Fruit fly (Drosophila melanogaster): Measurements from ENCODE around the gene Cbp80.

Cbp80 gene

DNA sequence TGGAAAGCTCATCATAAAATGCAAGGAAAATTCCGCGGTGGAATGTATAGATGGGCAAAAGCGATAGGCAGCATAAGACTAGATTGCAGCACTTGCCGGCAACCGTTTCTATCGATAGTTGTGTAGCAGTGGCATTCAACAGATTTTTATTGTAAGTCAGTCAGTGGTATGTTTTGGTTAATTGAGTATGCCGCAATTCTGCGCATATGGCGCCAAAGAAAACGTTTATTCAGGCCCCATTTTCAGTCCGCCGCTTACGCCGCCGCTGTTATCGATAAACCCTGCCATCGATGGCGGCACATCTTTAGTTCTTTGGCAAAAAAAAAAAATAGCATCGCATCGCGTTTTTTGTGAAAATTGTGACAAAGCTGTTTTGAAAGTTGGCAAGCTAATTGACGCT, at the start of gene Cbp80, which contains the start of gene Torsin (continued):
- TF ChIP-seq Spps (tag; optimal IDR thresholded peaks at IDR 0.05), result no peak
- no peak for TF ChIP-seq CG8281 (tag; optimal IDR thresholded peaks at IDR 0.05)
- peak; percentile 43 for TF ChIP-seq MESR4 (GFP tag; optimal IDR thresholded peaks at IDR 0.05)
- TF ChIP-seq sd (tag; optimal IDR thresholded peaks at IDR 0.05), result peak; percentile 90
- no peak for TF ChIP-seq CG2202 (tag; optimal IDR thresholded peaks at IDR 0.05)
- TF ChIP-seq ash1 (GFP tag; optimal IDR thresholded peaks at IDR 0.05), result no peak
- TF ChIP-seq h (optimal IDR thresholded peaks at IDR 0.05), result no peak
- no peak for TF ChIP-seq pros (GFP tag; optimal IDR thresholded peaks at IDR 0.05)
- no peak for TF ChIP-seq Hmr (GFP tag; optimal IDR thresholded peaks at IDR 0.05)
- peak; percentile 91 for TF ChIP-seq hb (GFP tag; IDR thresholded peaks at IDR 0.05; ENCODE audit: partially characterized antibody)
- TF ChIP-seq lilli (GFP tag; optimal IDR thresholded peaks at IDR 0.05), result peak; percentile 30
- no peak for TF ChIP-seq Trl (optimal IDR thresholded peaks at IDR 0.05)
- peak; percentile 19 for TF ChIP-seq Trl (GFP tag; optimal IDR thresholded peaks at IDR 0.05)
- peak; percentile 91 for TF ChIP-seq Doc3 (GFP tag; IDR thresholded peaks at IDR 0.05; ENCODE audit: partially characterized antibody)
- no peak for TF ChIP-seq crc (GFP tag; optimal IDR thresholded peaks at IDR 0.05)
- TF ChIP-seq CG8388 (GFP tag; optimal IDR thresholded peaks at IDR 0.05), result no peak
- no peak for TF ChIP-seq dmrt11E (tag; optimal IDR thresholded peaks at IDR 0.05)
- TF ChIP-seq emc (GFP tag; optimal IDR thresholded peaks at IDR 0.05), result no peak
- no peak for TF ChIP-seq cas (GFP tag; IDR thresholded peaks at IDR 0.05)
- peak; percentile 79 for TF ChIP-seq hbn (GFP tag; IDR thresholded peaks at IDR 0.05; ENCODE audit: partially characterized antibody)
- TF ChIP-seq btn (GFP tag; optimal IDR thresholded peaks at IDR 0.05), result no peak
- peak; percentile 84; the same call in 2 of the 4 replicates for TF ChIP-seq chinmo (GFP tag; IDR thresholded peaks at IDR 0.05; ENCODE audit: partially characterized antibody)
- no peak for TF ChIP-seq Optix (GFP tag; IDR thresholded peaks at IDR 0.05)
- no peak for TF ChIP-seq ro (GFP tag; IDR thresholded peaks at IDR 0.05)
- TF ChIP-seq stc (GFP tag; IDR thresholded peaks at IDR 0.05), result no peak
- TF ChIP-seq CG7372 (GFP tag; IDR thresholded peaks at IDR 0.05), result no peak
- TF ChIP-seq CG2129 (GFP tag; IDR thresholded peaks at IDR 0.05; ENCODE audit: partially characterized antibody), result peak; percentile 67
- TF ChIP-seq Dref (GFP tag; IDR thresholded peaks at IDR 0.05), result peak; percentile 73
- TF ChIP-seq CG3847 (GFP tag; IDR thresholded peaks at IDR 0.05), result no peak
- TF ChIP-seq Ptx1 (GFP tag; IDR thresholded peaks at IDR 0.05), result no peak
- no peak for TF ChIP-seq onecut (GFP tag; IDR thresholded peaks at IDR 0.05)
- TF ChIP-seq dm (GFP tag; optimal IDR thresholded peaks at IDR 0.05), result peak; percentile 49
- TF ChIP-seq sens-2 (GFP tag; IDR thresholded peaks at IDR 0.05), result no peak
- TF ChIP-seq CG11695 (GFP tag; IDR thresholded peaks at IDR 0.05), result no peak
- peak; percentile 21; the same call in 1 of the 2 replicates for TF ChIP-seq vvl (GFP tag; IDR thresholded peaks at IDR 0.05)
- TF ChIP-seq CTCF (GFP tag; optimal IDR thresholded peaks at IDR 0.05), result no peak
- TF ChIP-seq dati (GFP tag; IDR thresholded peaks at IDR 0.05), result no peak
- peak; percentile 85 for TF ChIP-seq Bgb (GFP tag; IDR thresholded peaks at IDR 0.05; ENCODE audit: partially characterized antibody)
- peak; percentile 16; the same call in 1 of the 4 replicates for TF ChIP-seq Gug (GFP tag; IDR thresholded peaks at IDR 0.05)
- TF ChIP-seq HLH4C (GFP tag; IDR thresholded peaks at IDR 0.05; ENCODE audit: partially characterized antibody), result peak; percentile 100
- TF ChIP-seq CG8359 (GFP tag; optimal IDR thresholded peaks at IDR 0.05; ENCODE audit: borderline replicate concordance), result no peak
- TF ChIP-seq pb (GFP tag; optimal IDR thresholded peaks at IDR 0.05), result no peak
- TF ChIP-seq Sox100B (GFP tag; optimal IDR thresholded peaks at IDR 0.05), result no peak
- TF ChIP-seq CG15601 (tag; optimal IDR thresholded peaks at IDR 0.05), result no peak
- no peak for TF ChIP-seq pnt (GFP tag; optimal IDR thresholded peaks at IDR 0.05)
- TF ChIP-seq Myb (GFP tag; optimal IDR thresholded peaks at IDR 0.05), result peak; percentile 25
- no peak for TF ChIP-seq Dbx (GFP tag; IDR thresholded peaks at IDR 0.05)
- TF ChIP-seq Rx (GFP tag; IDR thresholded peaks at IDR 0.05), result no peak
- no peak for TF ChIP-seq crol (GFP tag; IDR thresholded peaks at IDR 0.05)
- TF ChIP-seq CG3281 (GFP tag; optimal IDR thresholded peaks at IDR 0.05), result no peak
- peak; percentile 81 for TF ChIP-seq Med (GFP tag)
- TF ChIP-seq Bdp1 (GFP tag; optimal IDR thresholded peaks at IDR 0.05), result no peak
- no peak for TF ChIP-seq nom (GFP tag; optimal IDR thresholded peaks at IDR 0.05)
